Worm (Caenorhabditis elegans) whole organism, L2 larva: ENCODE results near the gene F26A1.9.
A peak's percentile ranks its signal among the peaks of the same experiment; 100 is the strongest.

Source experiments
- C34F6.9 ChIP-seq: fragments of 150-350 bp; optimal IDR thresholded peaks from 2 replicates; lab custom pipeline; 2014; ENCODE audit warnings: missing biosample characterization, missing genetic modification characterization
- F13H6.1 ChIP-seq: sonication (generic microtip); optimal IDR thresholded peaks from 2 replicates; lab custom pipeline; 2016; ENCODE audit warnings: missing genetic modification characterization, missing compliant biosample characterization
- R02D3.7 ChIP-seq: fragments of 150-350 bp; optimal IDR thresholded peaks from 2 replicates; lab custom pipeline; 2014; ENCODE audit warnings: missing biosample characterization, missing genetic modification characterization
- Y55F3AM.14 ChIP-seq: fragments of 200-800 bp; sonication (Bioruptor generic); optimal IDR thresholded peaks from 2 replicates; lab custom pipeline; 2018; ENCODE audit warnings: mild to moderate bottlenecking, missing genetic modification characterization, missing compliant biosample characterization
- ZK546.5 ChIP-seq: sonication (generic microtip); optimal IDR thresholded peaks from 2 replicates; lab custom pipeline; 2017; ENCODE audit warnings: missing biosample characterization, missing genetic modification characterization
- alr-1 ChIP-seq: fragments of 150-350 bp; optimal IDR thresholded peaks from 2 replicates; lab custom pipeline; 2014; ENCODE audit warnings: missing biosample characterization, missing genetic modification characterization
- aly-2 ChIP-seq: fragments of 150-350 bp; optimal IDR thresholded peaks from 2 replicates; lab custom pipeline; 2014; ENCODE audit warnings: missing biosample characterization, missing genetic modification characterization
- ama-1 ChIP-seq: fragments of 150-350 bp; optimal IDR thresholded peaks from 2 replicates; lab custom pipeline; 2018; ENCODE audit warnings: inconsistent platforms
- blmp-1 ChIP-seq: sonication (generic microtip); optimal IDR thresholded peaks from 2 replicates; lab custom pipeline; 2017; ENCODE audit warnings: missing genetic modification characterization, mild to moderate bottlenecking, missing compliant biosample characterization, antibody characterized with exemption, moderate library complexity; ENCODE audit not compliant: insufficient read depth
- ceh-16 ChIP-seq: fragments of 150-350 bp; optimal IDR thresholded peaks from 2 replicates; lab custom pipeline; 2014; ENCODE audit warnings: missing biosample characterization, missing genetic modification characterization
- crh-2 ChIP-seq: sonication (generic microtip); optimal IDR thresholded peaks from 2 replicates; lab custom pipeline; 2017; ENCODE audit warnings: missing biosample characterization, missing genetic modification characterization
- dmd-4 ChIP-seq: sonication (generic microtip); optimal IDR thresholded peaks from 2 replicates; lab custom pipeline; 2017; ENCODE audit warnings: missing biosample characterization, missing genetic modification characterization
- egl-27 ChIP-seq: sonication (generic microtip); optimal IDR thresholded peaks from 3 replicates; lab custom pipeline; 2017; ENCODE audit warnings: missing biosample characterization, missing genetic modification reagents, missing genetic modification characterization
- elt-1 ChIP-seq: fragments of 150-350 bp; optimal IDR thresholded peaks from 2 replicates; lab custom pipeline; 2014; ENCODE audit warnings: missing biosample characterization, missing genetic modification characterization
- gmeb-1 ChIP-seq: fragments of 150-350 bp; optimal IDR thresholded peaks from 2 replicates; lab custom pipeline; 2014; ENCODE audit warnings: missing biosample characterization, missing genetic modification characterization
- lin-11 ChIP-seq: fragments of 150-350 bp; sonication (generic microtip); optimal IDR thresholded peaks from 2 replicates; lab custom pipeline; 2014; ENCODE audit warnings: missing biosample characterization, missing genetic modification characterization, inconsistent platforms, mixed read lengths
- lin-13 ChIP-seq: fragments of 150-350 bp; optimal IDR thresholded peaks from 2 replicates; lab custom pipeline; 2014; ENCODE audit warnings: missing biosample characterization, missing genetic modification reagents, missing genetic modification characterization
- lin-39 ChIP-seq: fragments of 150-350 bp; optimal IDR thresholded peaks from 2 replicates; lab custom pipeline; 2014; ENCODE audit warnings: missing biosample characterization, missing genetic modification reagents, missing genetic modification characterization
- lsy-2 ChIP-seq, 2 experiments: fragments of 150-350 bp in 1 of 2; sonication (generic microtip) in 1 of 2; optimal IDR thresholded peaks; 2 replicates each; lab custom pipeline; 2014 to 2017; ENCODE audit warnings: missing biosample characterization in 2 of 2, missing genetic modification characterization in 2 of 2
- mab-5 ChIP-seq: fragments of 150-350 bp; optimal IDR thresholded peaks from 2 replicates; lab custom pipeline; 2014; ENCODE audit warnings: missing biosample characterization, missing genetic modification characterization
- mbf-1 ChIP-seq: sonication (generic microtip); optimal IDR thresholded peaks from 2 replicates; lab custom pipeline; 2017; ENCODE audit warnings: missing biosample characterization, missing genetic modification characterization
- nhr-10 ChIP-seq: sonication (generic microtip); optimal IDR thresholded peaks from 2 replicates; lab custom pipeline; 2017; ENCODE audit warnings: missing biosample characterization, missing genetic modification characterization
- nhr-12 ChIP-seq: fragments of 150-350 bp; optimal IDR thresholded peaks from 2 replicates; lab custom pipeline; 2014; ENCODE audit warnings: missing biosample characterization, missing genetic modification characterization
- nhr-129 ChIP-seq: fragments of 150-350 bp; optimal IDR thresholded peaks from 2 replicates; lab custom pipeline; 2014; ENCODE audit warnings: missing biosample characterization, missing genetic modification characterization
- nhr-21 ChIP-seq: fragments of 150-350 bp; optimal IDR thresholded peaks from 2 replicates; lab custom pipeline; 2014; ENCODE audit warnings: missing biosample characterization, missing genetic modification characterization
- nhr-237 ChIP-seq: fragments of 150-350 bp; optimal IDR thresholded peaks from 2 replicates; lab custom pipeline; 2014; ENCODE audit warnings: missing biosample characterization, missing genetic modification characterization
- nhr-25 ChIP-seq: fragments of 150-350 bp; sonication (generic microtip); optimal IDR thresholded peaks from 3 replicates; lab custom pipeline; 2014; ENCODE audit warnings: missing biosample characterization, missing genetic modification characterization
- nhr-6 ChIP-seq: fragments of 150-350 bp; optimal IDR thresholded peaks from 2 replicates; lab custom pipeline; 2014; ENCODE audit warnings: missing biosample characterization, missing genetic modification characterization
- nhr-77 ChIP-seq: fragments of 150-350 bp; optimal IDR thresholded peaks from 2 replicates; lab custom pipeline; 2014; ENCODE audit warnings: missing biosample characterization, missing genetic modification characterization
- peb-1 ChIP-seq: fragments of 150-350 bp; optimal IDR thresholded peaks from 2 replicates; lab custom pipeline; 2014; ENCODE audit warnings: missing biosample characterization, missing genetic modification characterization
- sem-4 ChIP-seq: fragments of 150-350 bp; optimal IDR thresholded peaks from 2 replicates; lab custom pipeline; 2014; ENCODE audit warnings: missing biosample characterization, missing genetic modification reagents, missing genetic modification characterization
- skn-1 ChIP-seq: sonication (generic microtip); optimal IDR thresholded peaks from 2 replicates; lab custom pipeline; 2017; ENCODE audit warnings: missing biosample characterization, missing genetic modification characterization
- sma-9 ChIP-seq, 2 experiments: fragments of 150-350 bp in 1 of 2; sonication (generic microtip) in 1 of 2; optimal IDR thresholded peaks; 2 replicates each; lab custom pipeline; 2014 to 2016; ENCODE audit warnings: missing genetic modification characterization in 2 of 2, mild to moderate bottlenecking in 1 of 2, missing biosample characterization in 1 of 2, missing compliant biosample characterization in 1 of 2, missing genetic modification reagents in 1 of 2, moderate library complexity in 1 of 2
- snpc-4 ChIP-seq: fragments of 150-350 bp; optimal IDR thresholded peaks from 2 replicates; lab custom pipeline; 2014; ENCODE audit warnings: missing biosample characterization, missing genetic modification characterization
- unc-55 ChIP-seq: fragments of 150-350 bp; sonication (generic microtip); optimal IDR thresholded peaks from 3 replicates; lab custom pipeline; 2014; ENCODE audit warnings: missing biosample characterization, missing genetic modification reagents, missing genetic modification characterization
- unc-62 ChIP-seq: fragments of 150-350 bp; optimal IDR thresholded peaks from 2 replicates; lab custom pipeline; 2014; ENCODE audit warnings: missing biosample characterization, missing genetic modification reagents, missing genetic modification characterization
- zag-1 ChIP-seq: fragments of 150-350 bp; optimal IDR thresholded peaks from 2 replicates; lab custom pipeline; 2014; ENCODE audit warnings: missing biosample characterization, missing genetic modification characterization
- ztf-1 ChIP-seq: fragments of 200-800 bp; sonication (Bioruptor generic); conservative IDR thresholded peaks from 2 replicates; pipeline ENCODE4 v1.3.6; 2022; ENCODE audit warnings: missing genetic modification characterization, missing compliant biosample characterization
- ztf-11 ChIP-seq: sonication (generic microtip); optimal IDR thresholded peaks from 2 replicates; lab custom pipeline; 2017; ENCODE audit warnings: missing biosample characterization, missing genetic modification characterization

F26A1.9 gene

DNA sequence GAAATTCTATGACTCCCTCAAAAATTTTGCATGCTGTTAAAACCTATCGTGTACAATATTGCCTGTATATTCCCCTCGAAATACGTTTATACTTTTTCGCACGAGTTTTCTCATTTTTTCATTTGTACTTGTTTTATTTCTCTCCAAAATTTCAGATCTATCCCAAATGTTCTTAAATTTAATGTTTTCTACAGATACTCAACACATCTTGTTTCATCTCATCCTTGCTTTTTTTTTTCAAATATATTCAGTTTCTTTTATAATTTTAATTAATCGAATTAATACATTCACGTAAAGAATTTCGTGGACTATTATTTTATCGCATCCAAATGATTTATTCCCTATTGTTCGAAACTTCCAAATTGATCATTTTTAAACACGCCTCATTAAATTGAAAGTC is 25.6 kb upstream of the F26A1.9 start, which contains the start of gene C35D10.8:
Gene C35D10.8, plus strand, starts transcription at position 301 of the 400 bp plus-strand sequence.
- TF ChIP-seq zag-1 (tag; lab: Kevin White, UChicago) (no peak), unc-62 (GFP tag; lab: Kevin White, UChicago) (no peak), nhr-21 (tag; lab: Kevin White, UChicago) (no peak), nhr-25 (tag; lab: Kevin White, UChicago) (no peak), nhr-10 (tag; lab: Kevin White, UChicago) (no peak), ztf-1 (no peak), unc-55 (GFP tag; lab: Kevin White, UChicago) (no peak), ama-1 (lab: Kevin White, UChicago) (no peak), Y55F3AM.14 (GFP tag; lab: Kevin White, UChicago) (no peak), lin-11 (tag; lab: Kevin White, UChicago) (no peak), F13H6.1 (tag; lab: Kevin White, UChicago) (no peak), nhr-12 (tag; lab: Kevin White, UChicago) (no peak), ztf-11 (tag; lab: Kevin White, UChicago) (no peak), nhr-77 (no peak), crh-2 (no peak)

DNA sequence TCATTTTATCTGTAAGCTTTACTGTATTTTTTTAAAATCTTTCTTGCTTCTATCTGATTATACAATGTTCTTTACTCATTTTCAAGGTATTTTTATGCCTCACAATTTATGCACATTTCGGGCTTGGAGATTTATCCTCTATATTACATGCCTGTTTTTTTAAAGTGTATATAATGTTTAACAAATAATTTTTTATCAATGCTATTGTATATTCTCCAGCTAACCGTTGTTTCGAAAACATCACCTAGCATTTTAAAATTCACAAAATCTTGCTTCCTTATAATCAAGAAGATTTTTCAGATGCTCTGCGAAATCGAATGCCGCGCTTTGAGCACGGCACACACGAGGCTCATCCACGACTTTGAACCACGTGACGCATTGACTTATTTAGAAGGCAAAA is 22.7 kb upstream of the F26A1.9 start, which contains the start of gene ced-4:
Gene ced-4, plus strand, starts transcription at position 301 of the 400 bp plus-strand sequence.
- no peak for TF ChIP-seq unc-62 (GFP tag; lab: Kevin White, UChicago)
- TF ChIP-seq gmeb-1 (tag; lab: Kevin White, UChicago): no peak
- no peak for TF ChIP-seq dmd-4 (tag; lab: Kevin White, UChicago)
- no peak for TF ChIP-seq sem-4 (tag; lab: Kevin White, UChicago)
- no peak for TF ChIP-seq skn-1 (tag; lab: Kevin White, UChicago)
- TF ChIP-seq mbf-1 (tag; lab: Kevin White, UChicago): no peak
- TF ChIP-seq ceh-16 (tag; lab: Kevin White, UChicago): no peak
- TF ChIP-seq nhr-77: no peak
- TF ChIP-seq nhr-237 (tag; lab: Kevin White, UChicago): no peak
- TF ChIP-seq ztf-1: no peak
- no peak for TF ChIP-seq aly-2
- TF ChIP-seq F13H6.1 (tag; lab: Kevin White, UChicago): no peak
- no peak for TF ChIP-seq elt-1 (tag; lab: Kevin White, UChicago)
- TF ChIP-seq peb-1 (tag; lab: Kevin White, UChicago): no peak
- no peak for TF ChIP-seq sma-9 (GFP tag; optimal IDR thresholded peaks at IDR 0.05; lab: Kevin White, UChicago)
- no peak for TF ChIP-seq sma-9 (tag; optimal IDR thresholded peaks at IDR 0.05; lab: Kevin White, UChicago)

DNA sequence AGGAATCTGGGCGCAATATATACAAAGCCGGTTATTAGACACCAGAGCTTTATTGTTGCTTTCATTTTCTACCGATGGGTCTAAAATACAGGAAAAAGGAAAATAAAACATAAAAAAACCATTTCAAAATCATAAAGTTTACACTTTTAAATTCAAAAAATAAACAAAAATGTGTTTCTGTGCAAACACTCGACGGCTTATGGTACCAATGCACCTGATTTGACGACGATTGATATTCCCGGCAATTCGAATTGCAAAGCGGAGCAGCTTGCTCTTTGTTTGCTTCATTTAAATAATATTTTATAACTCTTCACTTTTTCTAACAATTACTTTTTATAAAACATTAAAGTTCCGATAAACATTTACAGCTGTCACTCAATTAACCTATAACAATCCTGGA is 20.8 kb upstream of the F26A1.9 start, which contains the start of gene F26A1.1:
Gene F26A1.1, plus strand, starts transcription at position 369 of the 400 bp plus-strand sequence.
- TF ChIP-seq crh-2 (peak; percentile 5), nhr-129 (tag; lab: Kevin White, UChicago) (peak; percentile 8), gmeb-1 (tag; lab: Kevin White, UChicago) (peak; percentile 6), nhr-6 (tag; lab: Kevin White, UChicago) (no peak), mab-5 (no peak), nhr-77 (no peak), zag-1 (tag; lab: Kevin White, UChicago) (no peak), C34F6.9 (tag; lab: Kevin White, UChicago) (no peak), alr-1 (no peak), unc-55 (GFP tag; lab: Kevin White, UChicago) (peak; percentile 54), blmp-1 (tag; lab: Kevin White, UChicago) (no peak), mbf-1 (tag; lab: Kevin White, UChicago) (no peak), lsy-2 (tag; optimal IDR thresholded peaks at IDR 0.05; lab: Kevin White, UChicago) (peak in 1 of 2 experiments; percentile 38), peb-1 (tag; lab: Kevin White, UChicago) (no peak)
- TF ChIP-seq, all 48 proteins: peak for 5

DNA sequence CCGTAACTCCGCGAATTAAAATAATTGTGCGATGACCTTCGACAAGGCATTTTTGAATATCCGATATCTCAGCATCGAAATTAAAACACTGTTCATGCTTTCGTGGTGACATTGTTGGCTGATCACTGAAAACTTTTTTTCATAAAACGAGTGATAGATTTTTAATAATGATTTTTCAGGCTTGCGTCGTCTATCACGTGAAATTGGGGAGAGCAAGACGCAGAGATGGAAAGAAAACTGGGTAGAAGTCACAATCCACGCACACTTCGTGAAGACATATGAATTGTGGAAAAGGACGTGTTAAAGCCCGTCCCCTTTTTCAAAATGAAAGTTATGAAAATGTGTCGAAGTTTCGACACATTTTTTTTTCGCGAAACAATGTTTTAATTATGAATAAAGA is 20.4 kb upstream of the F26A1.9 start, which contains the start of gene nonu-1:
Gene nonu-1, minus strand, starts transcription at position 169 of the 400 bp plus-strand sequence.
- TF ChIP-seq mbf-1 (tag; lab: Kevin White, UChicago) (no peak), lsy-2 (tag; optimal IDR thresholded peaks at IDR 0.05; lab: Kevin White, UChicago) (no peak), snpc-4 (tag; lab: Kevin White, UChicago) (no peak), egl-27 (tag; lab: Kevin White, UChicago) (no peak), aly-2 (no peak), lin-39 (tag; lab: Kevin White, UChicago) (no peak), dmd-4 (tag; lab: Kevin White, UChicago) (no peak), R02D3.7 (tag; lab: Kevin White, UChicago) (no peak), ZK546.5 (tag; lab: Kevin White, UChicago) (no peak), lin-13 (GFP tag; lab: Kevin White, UChicago) (no peak), gmeb-1 (tag; lab: Kevin White, UChicago) (no peak), ztf-1 (no peak), peb-1 (tag; lab: Kevin White, UChicago) (no peak)
